Fruit fly (Drosophila melanogaster) ovary, adult (tissue): ENCODE measurements around the gene GstD2.

Experiments
- CG17801 ChIP-seq: fragments of 200-800 bp; optimal IDR thresholded peaks from 2 replicates; lab custom pipeline; 2019; ENCODE audit warnings: missing biosample characterization, mild to moderate bottlenecking, missing genetic modification characterization, moderate library complexity; ENCODE audit not compliant: partially characterized antibody

The GstD2 gene

dm6 chr3R:12408160-12408559, 36.4 kb downstream of the GstD2 start, which contains the start of gene CG5196:
TSS of gene CG5196 (plus strand) at chr3R:12408316.
- peak; percentile 25 for TF ChIP-seq CG17801 (GFP tag; lab: Kevin White, UChicago)

- no peak for TF ChIP-seq CG17801 (GFP tag; lab: Kevin White, UChicago)
Observed at dm6 chr3R:12411449-12411848, 39.7 kb downstream of the GstD2 start.

- peak; percentile 41 for TF ChIP-seq CG17801 (GFP tag; lab: Kevin White, UChicago)
Observed at dm6 chr3R:12413274-12413958, 41.6 kb downstream of the GstD2 start, which contains the start of the genes Dip-C and pps. TSS of gene Dip-C (minus strand) at chr3R:12413759. TSS of gene pps (plus strand) at chr3R:12413828.
